Worm (Caenorhabditis elegans): ENCODE measurements around the gene C38C3.4.

The C38C3.4 gene

DNA sequence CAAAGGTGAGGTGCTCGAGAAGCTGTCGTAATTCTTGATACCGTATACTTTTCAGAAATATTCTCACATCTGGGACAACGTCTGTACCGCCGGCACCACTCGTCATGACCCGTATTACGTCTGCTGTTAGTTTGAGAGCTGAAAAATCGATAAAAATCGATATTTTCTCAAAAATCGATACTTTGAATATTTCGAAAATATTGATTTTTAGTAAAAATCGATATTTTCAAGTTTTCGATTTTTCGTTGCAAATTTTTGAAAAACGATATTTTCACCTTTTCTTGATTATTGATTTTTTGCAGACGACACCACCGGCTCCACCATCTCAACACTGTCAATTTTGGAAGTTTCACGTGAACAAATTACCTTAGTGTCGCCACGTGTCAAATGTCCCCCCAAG, 13.9 kb downstream of the C38C3.4 start:
- TF ChIP-seq ceh-16 (tag; optimal IDR thresholded peaks at IDR 0.05) = no peak

DNA sequence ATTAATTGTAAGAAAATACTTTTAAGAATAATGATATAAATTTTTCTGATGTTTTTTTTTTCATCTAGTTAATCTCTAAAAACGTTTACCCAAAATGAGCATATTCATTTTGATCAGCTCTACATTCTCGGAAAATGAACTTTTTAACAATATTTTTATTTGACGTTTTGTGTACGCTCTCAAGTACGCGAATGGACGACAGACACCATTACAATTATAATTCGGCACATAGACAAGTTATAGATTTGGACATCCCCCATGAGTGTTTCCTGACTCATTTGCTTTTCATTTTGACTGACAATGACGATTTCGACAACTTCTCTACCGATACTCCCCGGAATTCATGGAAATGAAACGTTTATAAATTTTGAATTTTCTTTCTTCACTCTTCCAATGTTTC, 17.3 kb downstream of the C38C3.4 start, which contains the start of gene sru-27:
Gene sru-27 (plus strand): TSS at position 301 of the 400 bp plus-strand sequence.
- TF ChIP-seq snpc-4 (tag; optimal IDR thresholded peaks at IDR 0.05) (no peak), nhr-21 (tag; optimal IDR thresholded peaks at IDR 0.05) (no peak), C34F6.9 (tag; optimal IDR thresholded peaks at IDR 0.05) (no peak), nhr-6 (tag; optimal IDR thresholded peaks at IDR 0.05) (no peak), ztf-1 (GFP tag; conservative IDR thresholded peaks at IDR 0.05) (no peak)

- TF ChIP-seq nhr-11 (tag; optimal IDR thresholded peaks at IDR 0.05) (no peak), unc-55 (GFP tag; optimal IDR thresholded peaks at IDR 0.05) (no peak), ztf-11 (tag; optimal IDR thresholded peaks at IDR 0.05) (no peak), ceh-16 (tag; optimal IDR thresholded peaks at IDR 0.05) (no peak), egl-27 (tag; optimal IDR thresholded peaks at IDR 0.05) (no peak), lin-13 (GFP tag; optimal IDR thresholded peaks at IDR 0.05) (no peak), unc-39 (tag; optimal IDR thresholded peaks at IDR 0.05) (no peak), ama-1 (optimal IDR thresholded peaks at IDR 0.05) (no peak)
Observed at ce11 chrV:1505995-1506394, 24.2 kb downstream of the C38C3.4 start, which contains the start of gene sru-28. Gene sru-28 (plus strand): TSS chrV:1506295.

- TF ChIP-seq F13H6.1 (tag; optimal IDR thresholded peaks at IDR 0.05) = no peak
- no peak for TF ChIP-seq ztf-4 (tag; optimal IDR thresholded peaks at IDR 0.05)
- no peak for TF ChIP-seq nhr-23 (tag; optimal IDR thresholded peaks at IDR 0.05)
- TF ChIP-seq nhr-10 (tag; optimal IDR thresholded peaks at IDR 0.05) = no peak
- TF ChIP-seq nhr-77 (tag; optimal IDR thresholded peaks at IDR 0.05) = no peak
- TF ChIP-seq lin-39 (tag; optimal IDR thresholded peaks at IDR 0.05) = no peak
Observed at ce11 chrV:1511537-1511936, 29.7 kb downstream of the C38C3.4 start, which contains the start of gene nhr-260. Gene nhr-260 (minus strand): TSS chrV:1511637.

DNA sequence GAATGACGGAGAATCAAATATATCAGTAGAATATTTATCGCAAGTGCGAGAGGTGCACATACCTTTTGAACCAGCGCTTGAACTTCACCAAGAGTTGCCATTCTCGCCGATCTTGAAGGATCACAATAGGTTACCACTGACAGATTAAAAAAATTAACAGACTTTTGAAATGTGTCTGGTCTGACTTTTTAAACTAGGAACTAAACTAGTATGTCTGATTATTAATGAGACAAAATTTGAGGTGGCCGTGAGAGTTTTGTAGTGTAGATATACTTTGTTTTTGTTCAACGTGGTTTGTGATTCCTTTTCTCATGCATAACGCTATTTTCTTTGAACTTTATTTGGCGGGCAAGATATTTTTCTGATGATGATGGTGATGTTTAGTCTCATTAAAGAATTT, 40.0 kb downstream of the C38C3.4 start, which contains the start of gene str-240:
Gene str-240 (minus strand): TSS at position 101 of the 400 bp plus-strand sequence.
- TF ChIP-seq R02D3.7 (tag; optimal IDR thresholded peaks at IDR 0.05) (no peak), mbf-1 (tag; optimal IDR thresholded peaks at IDR 0.05) (no peak), crh-2 (tag; optimal IDR thresholded peaks at IDR 0.05) (no peak), mab-5 (tag; optimal IDR thresholded peaks at IDR 0.05) (no peak), Y55F3AM.14 (GFP tag; optimal IDR thresholded peaks at IDR 0.05) (no peak), nhr-10 (tag; optimal IDR thresholded peaks at IDR 0.05) (no peak), zag-1 (tag; optimal IDR thresholded peaks at IDR 0.05) (no peak), nhr-23 (tag; optimal IDR thresholded peaks at IDR 0.05) (no peak), elt-3 (tag; optimal IDR thresholded peaks at IDR 0.05) (no peak), sma-3 (GFP tag; optimal IDR thresholded peaks at IDR 0.05) (no peak), aly-2 (tag; optimal IDR thresholded peaks at IDR 0.05) (no peak)

- no peak for TF ChIP-seq dmd-4 (tag; optimal IDR thresholded peaks at IDR 0.05)
- no peak for TF ChIP-seq mbf-1 (tag; optimal IDR thresholded peaks at IDR 0.05)
- TF ChIP-seq unc-39 (tag; optimal IDR thresholded peaks at IDR 0.05) = no peak
- TF ChIP-seq nhr-77 (tag; optimal IDR thresholded peaks at IDR 0.05) = no peak
- TF ChIP-seq skn-1 (tag; optimal IDR thresholded peaks at IDR 0.05) = no peak
- TF ChIP-seq F13H6.1 (tag; optimal IDR thresholded peaks at IDR 0.05) = no peak
- no peak for TF ChIP-seq mab-5 (tag; optimal IDR thresholded peaks at IDR 0.05)
- TF ChIP-seq nhr-237 (tag; optimal IDR thresholded peaks at IDR 0.05) = no peak
- no peak for TF ChIP-seq alr-1 (tag; optimal IDR thresholded peaks at IDR 0.05)
- no peak for TF ChIP-seq nhr-6 (tag; optimal IDR thresholded peaks at IDR 0.05)
- no peak for TF ChIP-seq sma-3 (GFP tag; optimal IDR thresholded peaks at IDR 0.05)
Observed at ce11 chrV:1522485-1522884, 40.6 kb downstream of the C38C3.4 start, which contains the start of gene str-243. Gene str-243 (plus strand): TSS chrV:1522785.

DNA sequence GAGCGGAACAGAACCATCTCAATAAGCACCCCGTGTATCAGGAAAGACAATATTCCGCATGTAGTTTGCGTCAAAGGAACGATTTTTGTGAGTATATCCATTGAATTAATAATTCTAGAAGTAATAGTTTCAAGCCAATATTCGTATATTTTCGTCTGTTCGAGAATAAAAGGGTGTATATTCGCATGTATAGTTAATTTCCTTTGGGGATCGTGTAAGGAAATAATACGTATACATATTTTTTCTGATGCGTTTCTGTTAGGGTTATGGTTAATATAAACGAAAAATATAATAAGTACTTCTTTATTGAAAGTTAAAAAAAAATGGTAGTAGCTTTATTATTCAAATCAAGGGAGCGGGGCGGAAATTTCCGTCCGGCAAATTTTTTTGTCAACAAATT, 46.1 kb downstream of the C38C3.4 start, which contains the start of gene str-236:
Gene str-236 (minus strand): TSS at position 101 of the 400 bp plus-strand sequence.
- TF ChIP-seq ztf-1 (GFP tag; conservative IDR thresholded peaks at IDR 0.05) (no peak), aly-2 (tag; optimal IDR thresholded peaks at IDR 0.05) (no peak), sma-3 (GFP tag; optimal IDR thresholded peaks at IDR 0.05) (no peak), mab-5 (tag; optimal IDR thresholded peaks at IDR 0.05) (no peak), dmd-4 (tag; optimal IDR thresholded peaks at IDR 0.05) (no peak), alr-1 (tag; optimal IDR thresholded peaks at IDR 0.05) (no peak), nhr-6 (tag; optimal IDR thresholded peaks at IDR 0.05) (no peak), ZK546.5 (tag; optimal IDR thresholded peaks at IDR 0.05) (no peak), nhr-11 (tag; optimal IDR thresholded peaks at IDR 0.05) (no peak), peb-1 (tag; optimal IDR thresholded peaks at IDR 0.05) (no peak), unc-55 (GFP tag; optimal IDR thresholded peaks at IDR 0.05) (no peak), ztf-11 (tag; optimal IDR thresholded peaks at IDR 0.05) (no peak), ztf-4 (tag; optimal IDR thresholded peaks at IDR 0.05) (no peak)
